Worm (Caenorhabditis elegans) whole organism, L1 larva: ENCODE measurements around the gene Y49A10A.2.

Experiments used
- C16A3.4 ChIP-seq: fragments of 150-350 bp; optimal IDR thresholded peaks from 2 replicates; lab custom pipeline; 2014; ENCODE audit warnings: missing biosample characterization, missing genetic modification characterization
- C34B4.2 ChIP-seq: sonication (generic microtip); optimal IDR thresholded peaks from 2 replicates; lab custom pipeline; 2017; ENCODE audit warnings: mild to moderate bottlenecking, missing genetic modification characterization, missing compliant biosample characterization
- Y116A8C.19 ChIP-seq: sonication (generic microtip); optimal IDR thresholded peaks from 2 replicates; lab custom pipeline; 2016; ENCODE audit warnings: missing compliant biosample characterization, missing genetic modification characterization, borderline replicate concordance
- aha-1 ChIP-seq: fragments of 150-350 bp; optimal IDR thresholded peaks from 2 replicates; lab custom pipeline; 2014; ENCODE audit warnings: missing biosample characterization, missing genetic modification characterization
- ama-1 ChIP-seq: fragments of 150-350 bp; optimal IDR thresholded peaks from 2 replicates; lab custom pipeline; 2014
- blmp-1 ChIP-seq: fragments of 150-350 bp; optimal IDR thresholded peaks from 2 replicates; lab custom pipeline; 2014; ENCODE audit warnings: missing biosample characterization, missing genetic modification characterization
- ceh-63 ChIP-seq: fragments of 200-800 bp; sonication (Bioruptor generic); optimal IDR thresholded peaks from 2 replicates; lab custom pipeline; 2018; ENCODE audit warnings: mild to moderate bottlenecking, missing genetic modification characterization, missing compliant biosample characterization
- ceh-8 ChIP-seq: fragments of 200-800 bp; sonication (Bioruptor generic); optimal IDR thresholded peaks from 2 replicates; lab custom pipeline; 2018; ENCODE audit warnings: mild to moderate bottlenecking, missing genetic modification characterization, moderate library complexity, missing compliant biosample characterization
- ceh-82 ChIP-seq, 3 experiments: fragments of 150-350 bp in 1 of 3; sonication (generic microtip) in 2 of 3; optimal IDR thresholded peaks; 2 replicates each; lab custom pipeline; 2014 to 2017; ENCODE audit warnings: missing biosample characterization in 3 of 3, missing genetic modification characterization in 3 of 3
- ces-1 ChIP-seq: fragments of 150-350 bp; optimal IDR thresholded peaks from 2 replicates; lab custom pipeline; 2014; ENCODE audit warnings: missing biosample characterization, missing genetic modification reagents, missing genetic modification characterization
- efl-1 ChIP-seq, 4 experiments: fragments of 150-350 bp; optimal IDR thresholded peaks in 3 of 4; peaks in 1 of 4; 1 replicate in 1 of 4; 2 replicates in 3 of 4; lab custom pipeline; 2014; ENCODE audit warnings: missing biosample characterization in 2 of 4, missing genetic modification characterization in 2 of 4, missing genetic modification reagents in 2 of 4
- efl-3 ChIP-seq: fragments of 200-800 bp; sonication (Bioruptor generic); optimal IDR thresholded peaks from 2 replicates; lab custom pipeline; 2018; ENCODE audit warnings: mild to moderate bottlenecking, missing genetic modification characterization, missing compliant biosample characterization
- fkh-10 ChIP-seq: sonication (generic microtip); optimal IDR thresholded peaks from 2 replicates; lab custom pipeline; 2017; ENCODE audit warnings: missing biosample characterization, missing genetic modification reagents, missing genetic modification characterization
- fkh-8 ChIP-seq: sonication (generic microtip); optimal IDR thresholded peaks from 2 replicates; lab custom pipeline; 2016; ENCODE audit warnings: mild to moderate bottlenecking, missing genetic modification characterization, missing compliant biosample characterization
- hlh-17 ChIP-seq: fragments of 200-800 bp; sonication (Bioruptor generic); optimal IDR thresholded peaks from 2 replicates; lab custom pipeline; 2018; ENCODE audit warnings: missing genetic modification characterization, mild to moderate bottlenecking, missing compliant biosample characterization, moderate library complexity, borderline replicate concordance
- hlh-4 ChIP-seq: sonication (generic microtip); optimal IDR thresholded peaks from 2 replicates; lab custom pipeline; 2016; ENCODE audit warnings: mild to moderate bottlenecking, missing genetic modification characterization, missing compliant biosample characterization
- hpl-2 ChIP-seq: fragments of 150-350 bp; optimal IDR thresholded peaks from 2 replicates; lab custom pipeline; 2014; ENCODE audit warnings: missing biosample characterization, missing genetic modification reagents, missing genetic modification characterization
- irx-1 ChIP-seq: sonication (generic microtip); optimal IDR thresholded peaks from 2 replicates; lab custom pipeline; 2016; ENCODE audit warnings: missing genetic modification characterization, missing compliant biosample characterization
- jun-1 ChIP-seq: fragments of 150-350 bp; optimal IDR thresholded peaks from 2 replicates; lab custom pipeline; 2014; ENCODE audit warnings: missing biosample characterization, missing genetic modification reagents, missing genetic modification characterization
- lin-14 ChIP-seq: fragments of 200-800 bp; sonication (Bioruptor generic); optimal IDR thresholded peaks from 2 replicates; lab custom pipeline; 2018; ENCODE audit warnings: mild to moderate bottlenecking, missing genetic modification characterization, moderate library complexity, missing compliant biosample characterization
- lin-15B ChIP-seq: fragments of 150-350 bp; sonication (generic microtip); optimal IDR thresholded peaks from 3 replicates; lab custom pipeline; 2014; ENCODE audit warnings: missing biosample characterization, missing genetic modification characterization
- lin-35 ChIP-seq, 2 experiments: fragments of 150-350 bp; optimal IDR thresholded peaks; 2 replicates each; lab custom pipeline; 2014; ENCODE audit warnings: missing biosample characterization in 2 of 2, missing genetic modification characterization in 2 of 2, missing genetic modification reagents in 2 of 2
- lin-39 ChIP-seq: fragments of 150-350 bp; optimal IDR thresholded peaks from 2 replicates; lab custom pipeline; 2014; ENCODE audit warnings: missing biosample characterization, missing genetic modification reagents, missing genetic modification characterization
- lsy-2 ChIP-seq, 2 experiments: fragments of 150-350 bp; optimal IDR thresholded peaks; 2 replicates each; lab custom pipeline; 2014; ENCODE audit warnings: missing biosample characterization in 2 of 2, missing genetic modification characterization in 2 of 2
- mab-9 ChIP-seq: fragments of 200-800 bp; sonication (Bioruptor generic); IDR thresholded peaks from 2 replicates; pipeline ENCODE4 v1.3.6; 2022; ENCODE audit warnings: missing genetic modification reagents, missing genetic modification characterization, missing compliant biosample characterization
- mep-1 ChIP-seq: fragments of 150-350 bp; optimal IDR thresholded peaks from 2 replicates; lab custom pipeline; 2014; ENCODE audit warnings: missing biosample characterization, missing genetic modification characterization
- nhr-11 ChIP-seq: fragments of 150-350 bp; optimal IDR thresholded peaks from 2 replicates; lab custom pipeline; 2014; ENCODE audit warnings: missing biosample characterization, missing genetic modification characterization
- nhr-12 ChIP-seq: sonication (generic microtip); optimal IDR thresholded peaks from 2 replicates; lab custom pipeline; 2017; ENCODE audit warnings: missing biosample characterization, missing genetic modification characterization
- nhr-19 ChIP-seq: fragments of 200-800 bp; sonication (Bioruptor generic); conservative IDR thresholded peaks from 2 replicates; pipeline ENCODE4 v1.3.6; 2022; ENCODE audit warnings: missing genetic modification characterization, missing compliant biosample characterization
- nhr-20 ChIP-seq: sonication (generic microtip); optimal IDR thresholded peaks from 2 replicates; lab custom pipeline; 2016; ENCODE audit warnings: mild to moderate bottlenecking, missing genetic modification characterization, missing compliant biosample characterization
- nhr-237 ChIP-seq: fragments of 150-350 bp; optimal IDR thresholded peaks from 2 replicates; lab custom pipeline; 2014; ENCODE audit warnings: missing biosample characterization, missing genetic modification characterization
- nhr-47 ChIP-seq: sonication (generic microtip); optimal IDR thresholded peaks from 2 replicates; lab custom pipeline; 2016; ENCODE audit warnings: mild to moderate bottlenecking, missing genetic modification characterization, moderate library complexity, missing compliant biosample characterization
- nhr-71 ChIP-seq: sonication (generic microtip); optimal IDR thresholded peaks from 2 replicates; lab custom pipeline; 2016; ENCODE audit warnings: mild to moderate bottlenecking, missing genetic modification characterization, moderate library complexity, missing compliant biosample characterization
- nhr-76 ChIP-seq: sonication (generic microtip); optimal IDR thresholded peaks from 2 replicates; lab custom pipeline; 2017; ENCODE audit warnings: missing biosample characterization, missing genetic modification characterization
- nhr-84 ChIP-seq: sonication (generic microtip); optimal IDR thresholded peaks from 2 replicates; lab custom pipeline; 2017; ENCODE audit warnings: missing biosample characterization, missing genetic modification characterization
- nhr-85 ChIP-seq: sonication (generic microtip); peaks from one replicate; lab custom pipeline; 2016; ENCODE audit warnings: missing genetic modification characterization, inconsistent platforms, missing compliant biosample characterization
- nhr-90 ChIP-seq: sonication (generic microtip); optimal IDR thresholded peaks from 2 replicates; lab custom pipeline; 2016; ENCODE audit warnings: mild to moderate bottlenecking, missing genetic modification characterization, missing compliant biosample characterization; ENCODE audit not compliant: poor library complexity
- pag-3 ChIP-seq: sonication (generic microtip); optimal IDR thresholded peaks from 2 replicates; lab custom pipeline; 2017; ENCODE audit warnings: missing genetic modification characterization, mild to moderate bottlenecking, missing compliant biosample characterization, antibody characterized with exemption, borderline replicate concordance; ENCODE audit not compliant: insufficient read depth
- pax-3 ChIP-seq: fragments of 200-800 bp; sonication (Bioruptor generic); optimal IDR thresholded peaks from 2 replicates; lab custom pipeline; 2018; ENCODE audit warnings: mild to moderate bottlenecking, missing genetic modification characterization, moderate library complexity, missing compliant biosample characterization
- rnt-1 ChIP-seq: sonication (generic microtip); optimal IDR thresholded peaks from 2 replicates; lab custom pipeline; 2016; ENCODE audit warnings: mild to moderate bottlenecking, missing genetic modification characterization, moderate library complexity, missing compliant biosample characterization
- skn-1 ChIP-seq: fragments of 150-350 bp; optimal IDR thresholded peaks from 2 replicates; lab custom pipeline; 2014; ENCODE audit warnings: missing biosample characterization, missing genetic modification characterization
- snu-23 ChIP-seq: sonication (generic microtip); optimal IDR thresholded peaks from 2 replicates; lab custom pipeline; 2016; ENCODE audit warnings: missing genetic modification characterization, missing compliant biosample characterization
- sptf-1 ChIP-seq: fragments of 150-350 bp; optimal IDR thresholded peaks from 2 replicates; lab custom pipeline; 2014; ENCODE audit warnings: missing biosample characterization, missing genetic modification characterization
- sup-37 ChIP-seq: fragments of 200-800 bp; sonication (Bioruptor generic); optimal IDR thresholded peaks from 2 replicates; lab custom pipeline; 2018; ENCODE audit warnings: mild to moderate bottlenecking, missing genetic modification characterization, missing compliant biosample characterization
- swsn-7 ChIP-seq: sonication (generic microtip); optimal IDR thresholded peaks from 2 replicates; lab custom pipeline; 2016; ENCODE audit warnings: missing genetic modification characterization, missing compliant biosample characterization
- tbx-2 ChIP-seq: sonication (generic microtip); optimal IDR thresholded peaks from 2 replicates; lab custom pipeline; 2016; ENCODE audit warnings: missing genetic modification characterization, missing compliant biosample characterization
- tlp-1 ChIP-seq: fragments of 150-350 bp; optimal IDR thresholded peaks from 2 replicates; lab custom pipeline; 2014; ENCODE audit warnings: missing biosample characterization, missing genetic modification characterization
- unc-130 ChIP-seq: fragments of 150-350 bp; optimal IDR thresholded peaks from 2 replicates; lab custom pipeline; 2017; ENCODE audit warnings: missing biosample characterization, missing genetic modification characterization, inconsistent platforms
- unc-98 ChIP-seq: fragments of 200-800 bp; sonication (Bioruptor generic); IDR thresholded peaks from 2 replicates; pipeline ENCODE4 v1.3.6; 2022; ENCODE audit warnings: missing genetic modification characterization, missing compliant biosample characterization
- vab-15 ChIP-seq: sonication (generic microtip); optimal IDR thresholded peaks from 2 replicates; lab custom pipeline; 2017; ENCODE audit warnings: missing genotype, mild to moderate bottlenecking, missing genetic modification characterization, missing compliant biosample characterization
- zag-1 ChIP-seq: fragments of 150-350 bp; optimal IDR thresholded peaks from 2 replicates; lab custom pipeline; 2014; ENCODE audit warnings: missing biosample characterization, missing genetic modification characterization
- zip-4 ChIP-seq: fragments of 200-800 bp; sonication (Bioruptor generic); optimal IDR thresholded peaks from 2 replicates; lab custom pipeline; 2018; ENCODE audit warnings: mild to moderate bottlenecking, missing genetic modification characterization, moderate library complexity, missing compliant biosample characterization
- ztf-11 ChIP-seq, 2 experiments: sonication (generic microtip); optimal IDR thresholded peaks; 2 replicates each; lab custom pipeline; 2016 to 2017; ENCODE audit warnings: missing genetic modification characterization in 2 of 2, missing biosample characterization in 1 of 2, missing compliant biosample characterization in 1 of 2

Gene Y49A10A.2

ce11 chrX:10350151-10350550, 22.3 kb downstream of the Y49A10A.2 start:
- no peak for TF ChIP-seq nhr-237
- TF ChIP-seq vab-15 (tag; lab: Kevin White, UChicago) = no peak
- no peak for TF ChIP-seq C34B4.2 (tag; lab: Kevin White, UChicago)
- no peak for TF ChIP-seq skn-1 (tag; lab: Kevin White, UChicago)
- no peak for TF ChIP-seq sup-37
- peak; percentile 18 for TF ChIP-seq nhr-20
- TF ChIP-seq lin-39 (tag; lab: Kevin White, UChicago) = no peak
- peak in 1 of 2 experiments; percentile 3 for TF ChIP-seq lin-35 (GFP tag; optimal IDR thresholded peaks at IDR 0.05; lab: Kevin White, UChicago)
- no peak for TF ChIP-seq nhr-12 (tag; lab: Kevin White, UChicago)
- no peak for TF ChIP-seq pax-3 (tag; lab: Kevin White, UChicago)
- no peak for TF ChIP-seq hpl-2 (GFP tag; lab: Kevin White, UChicago)
- TF ChIP-seq ceh-8 (GFP tag; lab: Kevin White, UChicago) = no peak
- TF ChIP-seq lsy-2 (tag; optimal IDR thresholded peaks at IDR 0.05; lab: Kevin White, UChicago) = no peak
- no peak for TF ChIP-seq aha-1 (tag; lab: Kevin White, UChicago)
- no peak for TF ChIP-seq jun-1 (tag; lab: Kevin White, UChicago)
- TF ChIP-seq irx-1 (tag; lab: Kevin White, UChicago) = peak; percentile 28
- no peak for TF ChIP-seq ces-1 (GFP tag; lab: Kevin White, UChicago)
- no peak for TF ChIP-seq fkh-10 (GFP tag; lab: Kevin White, UChicago)
- no peak for TF ChIP-seq nhr-90 (tag; lab: Kevin White, UChicago)
- no peak for TF ChIP-seq efl-1 (optimal IDR thresholded peaks at IDR 0.05; lab: Kevin White, UChicago)
- TF ChIP-seq efl-1 (GFP tag; optimal IDR thresholded peaks at IDR 0.05 in 1 of 2; lab: Kevin White, UChicago) = no peak
- no peak for TF ChIP-seq ceh-63
- TF ChIP-seq fkh-8 (tag; lab: Kevin White, UChicago) = no peak
- TF ChIP-seq zip-4 = no peak
- peak; percentile 9 for TF ChIP-seq mep-1 (tag; lab: Kevin White, UChicago)
- TF ChIP-seq pag-3 (tag; lab: Kevin White, UChicago) = no peak
- TF ChIP-seq nhr-71 (tag; lab: Kevin White, UChicago) = no peak
- no peak for TF ChIP-seq ceh-82 (tag; optimal IDR thresholded peaks at IDR 0.05; lab: Kevin White, UChicago)
- TF ChIP-seq ama-1 = no peak
- no peak for TF ChIP-seq unc-130 (tag; lab: Kevin White, UChicago)
- no peak for TF ChIP-seq unc-98 (GFP tag; lab: Robert Waterston, UW)
- no peak for TF ChIP-seq rnt-1
- TF ChIP-seq hlh-4 (tag; lab: Kevin White, UChicago) = no peak
- TF ChIP-seq zag-1 (tag; lab: Kevin White, UChicago) = no peak
- TF ChIP-seq nhr-84 = no peak
- peak; percentile 56 for TF ChIP-seq blmp-1 (tag; lab: Kevin White, UChicago)
- no peak for TF ChIP-seq C16A3.4 (tag; lab: Kevin White, UChicago)
- no peak for TF ChIP-seq nhr-47 (tag; lab: Kevin White, UChicago)
- no peak for TF ChIP-seq hlh-17 (GFP tag; lab: Kevin White, UChicago)
- peak; percentile 23 for TF ChIP-seq snu-23 (GFP tag; lab: Kevin White, UChicago)
- TF ChIP-seq nhr-19 (GFP tag; lab: Robert Waterston, UW) = no peak
- no peak for TF ChIP-seq lin-15B (tag; lab: Kevin White, UChicago)
- TF ChIP-seq tbx-2 (tag; lab: Kevin White, UChicago) = no peak
- no peak for TF ChIP-seq nhr-11 (tag; lab: Kevin White, UChicago)
- TF ChIP-seq mab-9 (GFP tag; lab: Robert Waterston, UW) = no peak
- no peak for TF ChIP-seq Y116A8C.19 (tag; lab: Kevin White, UChicago)
- no peak for TF ChIP-seq tlp-1
- no peak for TF ChIP-seq sptf-1 (tag; lab: Kevin White, UChicago)
- TF ChIP-seq ztf-11 (tag; optimal IDR thresholded peaks at IDR 0.05; lab: Kevin White, UChicago) = no peak
- peak; percentile 97 for TF ChIP-seq nhr-85
- TF ChIP-seq nhr-76 = no peak
- TF ChIP-seq efl-3 (GFP tag; lab: Kevin White, UChicago) = no peak
- no peak for TF ChIP-seq swsn-7 (tag; lab: Kevin White, UChicago)
- peak; percentile 18 for TF ChIP-seq lin-14
